Worm (Caenorhabditis elegans) whole organism, early embryonic: ENCODE measurements around the gene oig-8.

Experiments
- B0310.2 ChIP-seq: sonication (generic microtip); optimal IDR thresholded peaks from 2 replicates; lab custom pipeline; 2016; ENCODE audit warnings: mild to moderate bottlenecking, missing genetic modification characterization, missing compliant biosample characterization
- ama-1 ChIP-seq: fragments of 150-350 bp; optimal IDR thresholded peaks from 2 replicates; lab custom pipeline; 2014
- ets-7 ChIP-seq: sonication (generic microtip); optimal IDR thresholded peaks from 2 replicates; lab custom pipeline; 2016; ENCODE audit warnings: missing genotype, missing genetic modification characterization, missing compliant biosample characterization
- flt-1 ChIP-seq: fragments of 200-800 bp; sonication (Bioruptor generic); IDR thresholded peaks from 2 replicates; pipeline ENCODE4 v1.3.6; 2022; ENCODE audit warnings: missing genetic modification characterization, missing compliant biosample characterization
- hmbx-1 ChIP-seq: sonication (generic microtip); optimal IDR thresholded peaks from 2 replicates; lab custom pipeline; 2016; ENCODE audit warnings: mild to moderate bottlenecking, missing genetic modification characterization, missing compliant biosample characterization
- hnd-1 ChIP-seq: sonication (generic microtip); optimal IDR thresholded peaks from 2 replicates; lab custom pipeline; 2016; ENCODE audit warnings: missing genetic modification characterization, missing compliant biosample characterization
- pes-1 ChIP-seq: fragments of 200-800 bp; sonication (Bioruptor generic); IDR thresholded peaks from 2 replicates; pipeline ENCODE4 v1.3.6; 2022; ENCODE audit warnings: missing genetic modification reagents, missing genetic modification characterization, missing compliant biosample characterization
- sea-1 ChIP-seq: fragments of 200-800 bp; sonication (Bioruptor generic); conservative IDR thresholded peaks from 2 replicates; pipeline ENCODE4 v1.3.6; 2022; ENCODE audit warnings: missing genetic modification characterization, missing compliant biosample characterization
- tbx-37 ChIP-seq: fragments of 200-800 bp; sonication (Bioruptor generic); conservative IDR thresholded peaks from 2 replicates; pipeline ENCODE4 v1.3.6; 2022; ENCODE audit warnings: missing genetic modification reagents, missing genetic modification characterization, missing compliant biosample characterization
- tra-4 ChIP-seq: sonication (generic microtip); optimal IDR thresholded peaks from 2 replicates; lab custom pipeline; 2017; ENCODE audit warnings: missing genetic modification characterization, missing compliant biosample characterization

- no peak for TF ChIP-seq sea-1
- TF ChIP-seq flt-1 (GFP tag; lab: Robert Waterston, UW): no peak
- TF ChIP-seq ama-1 (lab: Kevin White, UChicago): no peak
- TF ChIP-seq pes-1 (GFP tag; lab: Robert Waterston, UW): no peak
- no peak for TF ChIP-seq hnd-1
- no peak for TF ChIP-seq tra-4 (tag; lab: Kevin White, UChicago)
- no peak for TF ChIP-seq B0310.2 (tag; lab: Kevin White, UChicago)
- no peak for TF ChIP-seq hmbx-1 (tag; lab: Kevin White, UChicago)
- no peak for TF ChIP-seq tbx-37
- TF ChIP-seq ets-7 (tag; lab: Kevin White, UChicago): no peak
Observed at ce11 chrII:6681478-6681877, 32.6 kb upstream of the oig-8 start.
